Worm (Caenorhabditis elegans): ENCODE measurements around the gene C24H12.8.

C24H12.8 gene

DNA sequence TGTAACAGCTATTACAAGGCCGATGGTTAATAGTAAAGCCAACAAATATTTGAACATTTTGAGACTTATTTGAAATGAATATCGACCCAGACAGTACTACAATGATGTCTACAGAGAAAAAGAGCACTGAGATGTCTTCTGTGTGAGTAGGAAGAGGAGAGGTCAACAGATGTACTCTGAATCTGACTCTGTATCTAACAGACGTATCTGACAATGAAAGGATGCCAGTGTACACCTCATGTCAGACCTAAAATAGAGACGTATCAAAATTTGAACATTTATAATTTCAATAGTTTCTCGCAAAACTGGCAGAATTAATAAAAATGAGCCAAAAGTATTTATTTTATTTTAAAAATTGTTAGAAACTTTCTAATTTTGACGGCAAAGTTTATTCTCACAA, at the start of gene C24H12.8:
TSS of gene C24H12.8 (minus strand) at position 101 of the 400 bp plus-strand sequence.
- TF ChIP-seq efl-1 (GFP tag; optimal IDR thresholded peaks at IDR 0.05) (no peak), nhr-179 (tag; optimal IDR thresholded peaks at IDR 0.05) (no peak), aptf-2 (GFP tag; conservative IDR thresholded peaks at IDR 0.05) (no peak), B0336.3 (GFP tag; IDR thresholded peaks at IDR 0.05) (no peak), him-1 (tag; optimal IDR thresholded peaks at IDR 0.05) (no peak), Y67H2A.10 (GFP tag; conservative IDR thresholded peaks at IDR 0.05) (no peak), madf-8 (GFP tag; conservative IDR thresholded peaks at IDR 0.05) (no peak), gei-17 (GFP tag; optimal IDR thresholded peaks at IDR 0.05) (no peak), ceh-58 (GFP tag; IDR thresholded peaks at IDR 0.05) (no peak), dpff-1 (tag; optimal IDR thresholded peaks at IDR 0.05) (no peak), pha-4 (tag; optimal IDR thresholded peaks at IDR 0.05) (no peak), lsy-27 (tag; optimal IDR thresholded peaks at IDR 0.05; ENCODE audit: borderline replicate concordance, insufficient read depth) (no peak), dox-1 (GFP tag; IDR thresholded peaks at IDR 0.05) (no peak), snpc-1.1 (tag; optimal IDR thresholded peaks at IDR 0.05; ENCODE audit: insufficient read depth) (no peak), ceh-27 (GFP tag; optimal IDR thresholded peaks at IDR 0.05) (no peak), F37B4.10 (GFP tag; IDR thresholded peaks at IDR 0.05) (no peak), mel-28 (tag; optimal IDR thresholded peaks at IDR 0.05; ENCODE audit: borderline replicate concordance) (no peak)

DNA sequence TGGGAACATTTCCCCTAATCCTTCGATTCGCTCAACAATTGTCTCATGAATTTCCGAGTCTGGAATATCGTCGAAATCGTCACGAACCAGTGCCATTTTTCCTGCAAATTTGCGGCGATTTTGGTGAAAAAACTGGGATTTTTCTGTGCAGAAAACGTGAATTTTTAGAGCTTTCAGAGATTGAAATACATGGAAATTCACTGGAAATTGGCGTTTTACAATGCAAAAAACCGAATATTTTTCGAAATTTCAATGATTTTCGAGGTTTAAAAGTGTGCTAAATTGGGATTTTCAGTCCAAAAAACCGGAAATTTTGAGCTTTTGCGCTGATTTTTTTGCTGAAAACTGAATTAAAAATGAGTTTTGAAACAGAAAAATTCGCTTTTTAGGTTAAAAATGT, 47.4 kb upstream of the C24H12.8 start, which contains the start of gene tomm-22:
TSS of gene tomm-22 (minus strand) at position 101 of the 400 bp plus-strand sequence.
- TF ChIP-seq somi-1 (GFP tag; optimal IDR thresholded peaks at IDR 0.05): no peak
- TF ChIP-seq mel-28 (tag; optimal IDR thresholded peaks at IDR 0.05; ENCODE audit: borderline replicate concordance): no peak
- no peak for TF ChIP-seq rcor-1 (GFP tag; IDR thresholded peaks at IDR 0.05)
- no peak for TF ChIP-seq ceh-100 (GFP tag; IDR thresholded peaks at IDR 0.05)
- no peak for TF ChIP-seq F39B2.1 (GFP tag; IDR thresholded peaks at IDR 0.05)
- no peak for TF ChIP-seq ztf-22 (GFP tag; optimal IDR thresholded peaks at IDR 0.05)
- no peak for TF ChIP-seq pbrm-1 (GFP tag; IDR thresholded peaks at IDR 0.05)
- no peak for TF ChIP-seq nfyb-1 (GFP tag; IDR thresholded peaks at IDR 0.05)
- TF ChIP-seq lin-26 (GFP tag; IDR thresholded peaks at IDR 0.05): no peak
- no peak for TF ChIP-seq snpc-3.4 (tag; optimal IDR thresholded peaks at IDR 0.05)
- TF ChIP-seq lsl-1 (GFP tag; optimal IDR thresholded peaks at IDR 0.05): no peak

DNA sequence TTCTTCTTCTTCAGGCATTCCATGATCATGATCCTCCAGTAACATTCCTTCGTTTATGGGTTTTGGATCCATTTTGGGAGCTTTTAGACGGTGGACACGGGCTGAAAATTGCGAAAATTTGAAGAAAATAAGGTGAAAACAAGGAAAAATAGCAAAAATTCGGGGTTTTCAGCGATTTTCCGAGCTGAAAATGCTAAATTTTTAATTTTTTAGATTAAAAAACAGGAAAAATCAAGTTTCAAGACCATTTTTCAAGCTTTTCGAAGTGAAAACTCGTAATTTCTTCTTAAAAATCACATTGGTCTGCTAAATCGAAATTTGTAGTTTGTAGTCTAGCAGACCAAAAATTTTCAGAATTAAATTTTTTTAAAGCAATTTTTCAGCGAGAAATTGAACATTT, 44.3 kb upstream of the C24H12.8 start, which contains the start of gene nfyb-1:
TSS of gene nfyb-1 (minus strand) at position 101 of the 400 bp plus-strand sequence.
- TF ChIP-seq F37B4.10 (GFP tag; IDR thresholded peaks at IDR 0.05): no peak
- TF ChIP-seq repo-1 (tag; optimal IDR thresholded peaks at IDR 0.05): no peak
- no peak for TF ChIP-seq ekl-4 (GFP tag; IDR thresholded peaks at IDR 0.05)
- no peak for TF ChIP-seq pbrm-1 (GFP tag; IDR thresholded peaks at IDR 0.05)
- TF ChIP-seq ceh-79 (tag; optimal IDR thresholded peaks at IDR 0.05): no peak
- no peak for TF ChIP-seq snpc-4 (GFP tag; optimal IDR thresholded peaks at IDR 0.05)
- no peak for TF ChIP-seq snpc-4 (tag; optimal IDR thresholded peaks at IDR 0.05)
- TF ChIP-seq F23B12.7 (tag; optimal IDR thresholded peaks at IDR 0.05; ENCODE audit: insufficient read depth): no peak
- no peak for TF ChIP-seq lin-26 (GFP tag; IDR thresholded peaks at IDR 0.05)
- no peak for TF ChIP-seq K11D2.4 (GFP tag; IDR thresholded peaks at IDR 0.05)
- TF ChIP-seq ztf-28 (GFP tag; IDR thresholded peaks at IDR 0.05): no peak
- TF ChIP-seq lin-54 (GFP tag; optimal IDR thresholded peaks at IDR 0.05): no peak
- no peak for TF ChIP-seq lin-40 (tag; optimal IDR thresholded peaks at IDR 0.05)
- no peak for TF ChIP-seq dpl-1 (GFP tag; optimal IDR thresholded peaks at IDR 0.05)
